Fruit fly (Drosophila melanogaster) whole organism, embryonic: Measurements from ENCODE around the gene yrt.

Experiments used
- Asciz ChIP-seq: fragments of 200-800 bp; sonication (Bioruptor generic); optimal IDR thresholded peaks from 2 replicates; lab custom pipeline; 2017; ENCODE audit warnings: missing biosample characterization, mild to moderate bottlenecking, missing genetic modification characterization, missing genetic modification reagents
- Atf6 ChIP-seq: fragments of 200-800 bp; sonication (Bioruptor generic); IDR thresholded peaks from 2 replicates; pipeline ENCODE4 v1.3.6; 2022; ENCODE audit warnings: missing biosample characterization, missing genetic modification characterization
- B-H1 ChIP-seq: fragments of 200-800 bp; sonication (Bioruptor generic); IDR thresholded peaks from 3 replicates; pipeline ENCODE4 v1.3.6; 2022; ENCODE audit warnings: missing biosample characterization, missing genetic modification characterization
- Blimp-1 ChIP-seq: fragments of 200-800 bp; sonication (Bioruptor generic); optimal IDR thresholded peaks from 3 replicates; lab custom pipeline; 2018; ENCODE audit warnings: missing biosample characterization, missing genetic modification characterization, mild to moderate bottlenecking, moderate library complexity, missing genetic modification reagents
- CG12071 ChIP-seq: fragments of 200-800 bp; sonication (Bioruptor generic); optimal IDR thresholded peaks from 3 replicates; lab custom pipeline; 2018; ENCODE audit warnings: missing biosample characterization, mild to moderate bottlenecking, missing genetic modification characterization
- CG12744 ChIP-seq: fragments of 200-800 bp; sonication (Bioruptor generic); optimal IDR thresholded peaks from 2 replicates; lab custom pipeline; 2016; ENCODE audit warnings: missing biosample characterization, missing genetic modification characterization
- CG14014 ChIP-seq: fragments of 200-800 bp; sonication (Bioruptor generic); IDR thresholded peaks from 2 replicates; pipeline ENCODE4 v1.3.6; 2022; ENCODE audit warnings: missing biosample characterization, missing genetic modification characterization
- CG1647 ChIP-seq: fragments of 200-800 bp; sonication (Bioruptor generic); optimal IDR thresholded peaks from 3 replicates; lab custom pipeline; 2016; ENCODE audit warnings: missing biosample characterization, missing genetic modification characterization
- CG18619 ChIP-seq: fragments of 200-800 bp; sonication (Bioruptor generic); optimal IDR thresholded peaks from 3 replicates; lab custom pipeline; 2017; ENCODE audit warnings: missing biosample characterization, mild to moderate bottlenecking, missing genetic modification characterization
- CG31388 ChIP-seq: fragments of 200-800 bp; sonication (Bioruptor generic); optimal IDR thresholded peaks from 2 replicates; lab custom pipeline; 2016; ENCODE audit warnings: missing biosample characterization, missing genetic modification characterization
- CG3995 ChIP-seq: fragments of 200-800 bp; sonication (Bioruptor generic); optimal IDR thresholded peaks from 3 replicates; lab custom pipeline; 2016; ENCODE audit warnings: missing biosample characterization, missing genetic modification characterization
- CG4424 ChIP-seq: fragments of 200-800 bp; sonication (Bioruptor generic); optimal IDR thresholded peaks from 3 replicates; lab custom pipeline; 2016; ENCODE audit warnings: missing biosample characterization, missing genetic modification characterization
- CG6254 ChIP-seq: fragments of 200-800 bp; sonication (Bioruptor generic); optimal IDR thresholded peaks from 3 replicates; lab custom pipeline; 2017; ENCODE audit warnings: mild to moderate bottlenecking, missing biosample characterization, missing genetic modification reagents, missing genetic modification characterization
- CG7987 ChIP-seq: fragments of 200-800 bp; sonication (Bioruptor generic); optimal IDR thresholded peaks from 2 replicates; lab custom pipeline; 2018; ENCODE audit warnings: missing biosample characterization, mild to moderate bottlenecking, missing genetic modification characterization, moderate library complexity
- CG8359 ChIP-seq: fragments of 200-800 bp; sonication (Bioruptor generic); optimal IDR thresholded peaks from 2 replicates; lab custom pipeline; 2017; ENCODE audit warnings: missing biosample characterization, mild to moderate bottlenecking, missing genetic modification characterization, borderline replicate concordance
- CTCF ChIP-seq: fragments of 200-800 bp; sonication (Bioruptor generic); optimal IDR thresholded peaks from 2 replicates; lab custom pipeline; 2017; ENCODE audit warnings: missing biosample characterization, mild to moderate bottlenecking, missing genetic modification characterization, moderate library complexity
- CrebB ChIP-seq: fragments of 200-800 bp; sonication (Bioruptor generic); optimal IDR thresholded peaks from 3 replicates; lab custom pipeline; 2018; ENCODE audit warnings: missing biosample characterization, mild to moderate bottlenecking, missing genetic modification characterization
- Dref ChIP-seq: fragments of 200-800 bp; sonication (Bioruptor generic); IDR thresholded peaks from 2 replicates; pipeline ENCODE4 v1.3.6; 2022; ENCODE audit warnings: missing biosample characterization, missing genetic modification characterization
- Eip74EF ChIP-seq, 2 experiments: fragments of 200-800 bp in 1 of 2; fragments of >200 bp in 1 of 2; sonication (Bioruptor generic) in 1 of 2; optimal IDR thresholded peaks; 2 replicates each; lab custom pipeline; 2017 to 2019; ENCODE audit warnings: missing biosample characterization in 2 of 2, missing genetic modification characterization in 2 of 2, mild to moderate bottlenecking in 1 of 2, moderate library complexity in 1 of 2
- HLH3B ChIP-seq: fragments of 200-800 bp; sonication (Bioruptor generic); IDR thresholded peaks from 2 replicates; pipeline ENCODE4 v1.3.6; 2022; ENCODE audit warnings: missing biosample characterization, missing genetic modification characterization
- Jarid2 ChIP-seq: fragments of 200-800 bp; sonication (Bioruptor generic); optimal IDR thresholded peaks from 3 replicates; lab custom pipeline; 2017; ENCODE audit warnings: mild to moderate bottlenecking, missing biosample characterization, missing genetic modification reagents, missing genetic modification characterization
- MTF-1 ChIP-seq: fragments of 200-800 bp; sonication (Bioruptor generic); optimal IDR thresholded peaks from 2 replicates; lab custom pipeline; 2018; ENCODE audit warnings: missing biosample characterization, mild to moderate bottlenecking, missing genetic modification characterization, borderline replicate concordance
- Myb ChIP-seq: fragments of 200-800 bp; sonication (Bioruptor generic); optimal IDR thresholded peaks from 2 replicates; lab custom pipeline; 2016; ENCODE audit warnings: missing biosample characterization, missing genetic modification characterization
- Opbp ChIP-seq: fragments of 200-800 bp; sonication (Bioruptor generic); IDR thresholded peaks from 3 replicates; pipeline ENCODE4 v1.3.6; 2022; ENCODE audit warnings: missing biosample characterization, missing genetic modification characterization; ENCODE audit not compliant: partially characterized antibody
- Rx ChIP-seq: fragments of 200-800 bp; sonication (Bioruptor generic); IDR thresholded peaks from 2 replicates; pipeline ENCODE4 v1.3.6; 2022; ENCODE audit warnings: missing biosample characterization, missing genetic modification characterization
- ab ChIP-seq: fragments of 200-800 bp; sonication (Bioruptor generic); optimal IDR thresholded peaks from 2 replicates; lab custom pipeline; 2016; ENCODE audit warnings: missing biosample characterization, missing genetic modification characterization
- bigmax ChIP-seq: fragments of 200-800 bp; sonication (Bioruptor generic); optimal IDR thresholded peaks from 2 replicates; lab custom pipeline; 2018; ENCODE audit warnings: missing biosample characterization, mild to moderate bottlenecking, missing genetic modification characterization
- chinmo ChIP-seq: fragments of 200-800 bp; sonication (Bioruptor generic); IDR thresholded peaks from 4 replicates; pipeline ENCODE4 v1.3.6; 2022; ENCODE audit warnings: missing biosample characterization, missing genetic modification characterization; ENCODE audit not compliant: partially characterized antibody
- croc ChIP-seq: fragments of 200-800 bp; sonication (Bioruptor generic); conservative IDR thresholded peaks from 3 replicates; pipeline ENCODE4 v1.3.6; 2022; ENCODE audit warnings: missing biosample characterization, missing genetic modification characterization
- danr ChIP-seq: fragments of 200-800 bp; sonication (Bioruptor generic); IDR thresholded peaks from 2 replicates; pipeline ENCODE4 v1.3.6; 2022; ENCODE audit warnings: missing biosample characterization, missing genetic modification characterization
- dimm ChIP-seq: fragments of 200-800 bp; sonication (Bioruptor generic); IDR thresholded peaks from 2 replicates; pipeline ENCODE4 v1.3.6; 2022; ENCODE audit warnings: missing biosample characterization, missing genetic modification characterization
- dmrt99B ChIP-seq: fragments of 200-800 bp; sonication (Bioruptor generic); optimal IDR thresholded peaks from 2 replicates; lab custom pipeline; 2018; ENCODE audit warnings: missing biosample characterization, mild to moderate bottlenecking, missing genetic modification characterization, moderate library complexity
- esg ChIP-seq: fragments of 200-800 bp; sonication (Bioruptor generic); conservative IDR thresholded peaks from 2 replicates; pipeline ENCODE4 v1.3.6; 2022; ENCODE audit warnings: missing biosample characterization, missing genetic modification characterization
- ewg ChIP-seq: fragments of 200-800 bp; sonication (Bioruptor generic); optimal IDR thresholded peaks from 3 replicates; lab custom pipeline; 2017; ENCODE audit warnings: mild to moderate bottlenecking, missing biosample characterization, missing genetic modification reagents, missing genetic modification characterization
- fu2 ChIP-seq: fragments of 200-800 bp; sonication (Bioruptor generic); optimal IDR thresholded peaks from 2 replicates; lab custom pipeline; 2016; ENCODE audit warnings: missing biosample characterization, missing genetic modification characterization
- grn ChIP-seq: fragments of 200-800 bp; sonication (Bioruptor generic); optimal IDR thresholded peaks from 3 replicates; lab custom pipeline; 2017; ENCODE audit warnings: missing biosample characterization, missing genetic modification characterization
- hbn ChIP-seq: fragments of 200-800 bp; sonication (Bioruptor generic); IDR thresholded peaks from 2 replicates; pipeline ENCODE4 v1.3.6; 2022; ENCODE audit warnings: missing biosample characterization, missing genetic modification characterization; ENCODE audit not compliant: partially characterized antibody
- hth ChIP-seq: fragments of >200 bp; optimal IDR thresholded peaks from 2 replicates; lab custom pipeline; 2017; ENCODE audit warnings: inconsistent platforms
- kay ChIP-seq: fragments of 200-800 bp; sonication (Bioruptor generic); optimal IDR thresholded peaks from 2 replicates; lab custom pipeline; 2016; ENCODE audit warnings: missing biosample characterization, missing genetic modification characterization
- kni ChIP-seq: fragments of 200-800 bp; sonication (Bioruptor generic); optimal IDR thresholded peaks from 3 replicates; lab custom pipeline; 2017; ENCODE audit warnings: mild to moderate bottlenecking, missing biosample characterization, missing genetic modification reagents, missing genetic modification characterization
- lov ChIP-seq, 2 experiments: fragments of 200-800 bp in 1 of 2; fragments of >200 bp in 1 of 2; sonication (Bioruptor generic) in 1 of 2; IDR thresholded peaks in 1 of 2; optimal IDR thresholded peaks in 1 of 2; 2 replicates in 1 of 2; 3 replicates in 1 of 2; pipeline versions ENCODE4 v1.3.6 to Lab custom; 2017 to 2022; ENCODE audit warnings: missing biosample characterization in 1 of 2, missing genetic modification characterization in 1 of 2
- mam ChIP-seq: fragments of 200-800 bp; sonication (Bioruptor generic); optimal IDR thresholded peaks from 3 replicates; lab custom pipeline; 2016; ENCODE audit warnings: missing biosample characterization, missing genetic modification characterization
- nom ChIP-seq: fragments of 200-800 bp; sonication (Bioruptor generic); optimal IDR thresholded peaks from 2 replicates; lab custom pipeline; 2017; ENCODE audit warnings: missing biosample characterization, missing genetic modification characterization, mild to moderate bottlenecking, moderate library complexity, missing genetic modification reagents
- p53 ChIP-seq: fragments of 200-800 bp; sonication (Bioruptor generic); optimal IDR thresholded peaks from 2 replicates; lab custom pipeline; 2016; ENCODE audit warnings: missing biosample characterization, missing genetic modification characterization
- psq ChIP-seq: fragments of 200-800 bp; sonication (Bioruptor generic); optimal IDR thresholded peaks from 2 replicates; lab custom pipeline; 2017; ENCODE audit warnings: missing biosample characterization, missing genetic modification characterization
- rib ChIP-seq: fragments of 200-800 bp; sonication (Bioruptor generic); IDR thresholded peaks from 2 replicates; pipeline ENCODE4 v1.3.6; 2022; ENCODE audit warnings: missing biosample characterization, missing genetic modification characterization
- sima ChIP-seq: fragments of 200-800 bp; sonication (Bioruptor generic); optimal IDR thresholded peaks from 2 replicates; lab custom pipeline; 2016; ENCODE audit warnings: missing biosample characterization, missing genetic modification characterization
- sna ChIP-seq: fragments of 200-800 bp; sonication (Bioruptor generic); IDR thresholded peaks from 2 replicates; pipeline ENCODE4 v1.3.6; 2022; ENCODE audit warnings: missing biosample characterization, missing genetic modification characterization; ENCODE audit not compliant: partially characterized antibody
- so ChIP-seq: fragments of 200-800 bp; sonication (Bioruptor generic); IDR thresholded peaks from 3 replicates; pipeline ENCODE4 v1.3.6; 2022; ENCODE audit warnings: missing biosample characterization, missing genetic modification characterization
- ttk ChIP-seq: fragments of 200-800 bp; sonication (Bioruptor generic); IDR thresholded peaks from 2 replicates; pipeline ENCODE4 v2.1.2; 2022; ENCODE audit warnings: missing biosample characterization, missing genetic modification characterization
- wor ChIP-seq: fragments of 200-800 bp; sonication (Bioruptor generic); IDR thresholded peaks from 2 replicates; pipeline ENCODE4 v1.3.6; 2022; ENCODE audit warnings: missing biosample characterization, missing genetic modification characterization
- zen ChIP-seq: fragments of 200-800 bp; sonication (Bioruptor generic); optimal IDR thresholded peaks from 3 replicates; lab custom pipeline; 2018; ENCODE audit warnings: missing biosample characterization, mild to moderate bottlenecking, missing genetic modification characterization, moderate library complexity

yrt gene

DNA sequence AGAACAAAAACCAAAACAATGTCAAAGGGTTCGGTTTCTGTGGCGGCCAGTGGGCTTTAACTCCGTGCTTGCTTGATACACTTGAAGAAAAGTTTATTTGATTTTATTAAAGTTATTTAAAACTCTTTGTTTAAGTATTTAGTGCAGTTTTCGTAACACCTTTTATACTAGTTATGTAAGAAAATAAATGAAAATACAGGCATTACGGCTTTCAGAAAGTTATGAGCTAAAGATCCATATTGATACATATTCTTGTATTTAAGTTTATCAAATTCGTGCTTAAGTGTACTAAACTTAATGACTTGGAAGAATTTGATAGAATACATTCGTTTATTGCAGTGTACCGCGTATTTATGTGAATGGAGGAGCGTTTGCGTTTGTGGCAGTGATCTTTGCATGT, 11.7 kb upstream of the yrt start (continued):
- no peak for TF ChIP-seq Jarid2 (GFP tag; lab: Kevin White, UChicago)
- no peak for TF ChIP-seq nom (GFP tag; lab: Kevin White, UChicago)
- TF ChIP-seq Myb (GFP tag; lab: Kevin White, UChicago): no peak
- TF ChIP-seq fu2 (GFP tag; lab: Kevin White, UChicago): no peak
- no peak for TF ChIP-seq rib (GFP tag; lab: Robert Waterston, UW)
- TF ChIP-seq HLH3B: no peak
- no peak for TF ChIP-seq bigmax
- TF ChIP-seq wor (GFP tag; lab: Robert Waterston, UW): no peak
- TF ChIP-seq ewg (GFP tag; lab: Kevin White, UChicago): no peak
- TF ChIP-seq CG12744: no peak
- TF ChIP-seq zen (tag; lab: Kevin White, UChicago): no peak
- no peak; the same call in 2 of the 3 replicates for TF ChIP-seq croc (GFP tag; lab: Robert Waterston, UW)
- peak; percentile 60 for TF ChIP-seq Blimp-1 (GFP tag; lab: Kevin White, UChicago)
- TF ChIP-seq CG3995: no peak
- no peak for TF ChIP-seq dimm
- TF ChIP-seq Dref: no peak
- no peak; the same call in 1 of the 2 replicates for TF ChIP-seq esg (GFP tag; lab: Robert Waterston, UW)
- TF ChIP-seq CG6254: peak; percentile 18
- TF ChIP-seq Eip74EF (GFP tag; optimal IDR thresholded peaks at IDR 0.05; lab: Kevin White, UChicago): no peak
- no peak for TF ChIP-seq so (GFP tag; lab: Robert Waterston, UW)
- peak; percentile 8 for TF ChIP-seq Asciz (GFP tag; lab: Kevin White, UChicago)
- no peak for TF ChIP-seq CrebB (tag; lab: Kevin White, UChicago)
- no peak for TF ChIP-seq CG8359 (GFP tag; lab: Kevin White, UChicago)
- no peak for TF ChIP-seq kay (GFP tag; lab: Kevin White, UChicago)
- no peak for TF ChIP-seq ttk (GFP tag; lab: Robert Waterston, UW)
- no peak for TF ChIP-seq hbn (GFP tag; lab: Robert Waterston, UW)
- TF ChIP-seq CG18619 (GFP tag; lab: Kevin White, UChicago): peak; percentile 1
- TF ChIP-seq CG7987: no peak
- peak; percentile 63 for TF ChIP-seq dmrt99B (tag; lab: Kevin White, UChicago)
- TF ChIP-seq CG4424 (GFP tag; lab: Kevin White, UChicago): peak; percentile 55

DNA sequence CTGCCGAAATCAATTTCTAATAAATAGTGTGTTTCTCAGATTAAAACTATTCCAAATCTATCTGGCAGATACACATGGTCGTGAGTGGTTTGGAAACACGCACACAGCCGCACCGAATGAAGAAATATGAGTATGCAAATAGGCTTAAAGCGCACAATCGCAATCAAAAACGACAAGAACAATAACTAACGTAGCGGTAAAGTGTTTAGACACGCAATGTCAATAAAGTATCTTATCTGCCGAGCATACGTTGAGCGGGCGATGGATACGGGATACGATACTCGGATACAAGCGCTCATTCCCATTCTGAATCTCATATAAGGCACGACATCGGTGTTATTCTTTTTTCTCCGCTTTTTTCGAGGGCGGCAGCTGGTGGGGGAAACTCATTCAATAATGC, 11.3 kb upstream of the yrt start:
- TF ChIP-seq lov (optimal IDR thresholded peaks at IDR 0.05; lab: Kevin White, UChicago) (no peak), lov (GFP tag; IDR thresholded peaks at IDR 0.05; lab: Robert Waterston, UW) (no peak), danr (GFP tag; lab: Robert Waterston, UW) (no peak), CG12071 (GFP tag; lab: Kevin White, UChicago) (peak; percentile 52), CG14014 (GFP tag; lab: Robert Waterston, UW) (peak; percentile 6; the same call in 1 of the 2 replicates), Rx (GFP tag; lab: Robert Waterston, UW) (no peak), psq (GFP tag; lab: Kevin White, UChicago) (no peak), sima (GFP tag; lab: Kevin White, UChicago) (no peak), sna (GFP tag; lab: Robert Waterston, UW) (no peak), dimm (no peak), hth (lab: Kevin White, UChicago) (no peak), Opbp (GFP tag; lab: Robert Waterston, UW) (no peak), ab (GFP tag; lab: Kevin White, UChicago) (no peak), p53 (GFP tag; lab: Kevin White, UChicago) (no peak), kni (GFP tag; lab: Kevin White, UChicago) (peak; percentile 19), CG1647 (GFP tag; lab: Kevin White, UChicago) (no peak), MTF-1 (no peak), CG31388 (no peak), chinmo (peak; percentile 68; the same call in 2 of the 4 replicates), Atf6 (GFP tag; lab: Robert Waterston, UW) (no peak), grn (GFP tag; lab: Kevin White, UChicago) (peak; percentile 55), mam (no peak), CTCF (GFP tag; lab: Kevin White, UChicago) (no peak), B-H1 (no peak)
